Fruit fly (Drosophila melanogaster) whole organism, embryonic: ENCODE data around the gene CG14881.

Experiments used
- Abd-B ChIP-seq: fragments of 200-800 bp; sonication (Bioruptor generic); optimal IDR thresholded peaks from 2 replicates; lab custom pipeline; 2018; ENCODE audit warnings: missing biosample characterization, mild to moderate bottlenecking, missing genetic modification characterization, moderate library complexity
- B-H2 ChIP-seq: fragments of 200-800 bp; sonication (Bioruptor generic); optimal IDR thresholded peaks from 2 replicates; lab custom pipeline; 2018; ENCODE audit warnings: missing biosample characterization, mild to moderate bottlenecking, missing genetic modification characterization
- Blimp-1 ChIP-seq: fragments of 200-800 bp; sonication (Bioruptor generic); optimal IDR thresholded peaks from 3 replicates; lab custom pipeline; 2018; ENCODE audit warnings: missing biosample characterization, missing genetic modification characterization, mild to moderate bottlenecking, moderate library complexity, missing genetic modification reagents
- CG11085 ChIP-seq: fragments of 200-800 bp; sonication (Bioruptor generic); IDR thresholded peaks from 2 replicates; pipeline ENCODE4 v1.3.6; 2022; ENCODE audit warnings: missing biosample characterization, missing genetic modification characterization
- CG12236 ChIP-seq: fragments of 200-800 bp; sonication (Bioruptor generic); optimal IDR thresholded peaks from 2 replicates; lab custom pipeline; 2016; ENCODE audit warnings: missing biosample characterization, missing genetic modification characterization
- CG13424 ChIP-seq: fragments of 200-800 bp; sonication (Bioruptor generic); optimal IDR thresholded peaks from 2 replicates; lab custom pipeline; 2019; ENCODE audit warnings: missing biosample characterization, mild to moderate bottlenecking, missing genetic modification characterization, moderate library complexity
- CG13894 ChIP-seq: fragments of 200-800 bp; sonication (Bioruptor generic); optimal IDR thresholded peaks from 3 replicates; lab custom pipeline; 2018; ENCODE audit warnings: missing biosample characterization, mild to moderate bottlenecking, missing genetic modification characterization, moderate library complexity
- CG14441 ChIP-seq: fragments of 200-800 bp; sonication (Bioruptor generic); IDR thresholded peaks from 2 replicates; pipeline ENCODE4 v1.3.6; 2022; ENCODE audit warnings: missing biosample characterization, missing genetic modification characterization
- CG14860 ChIP-seq: fragments of 200-800 bp; sonication (Bioruptor generic); IDR thresholded peaks from 3 replicates; pipeline ENCODE4 v1.3.6; 2022; ENCODE audit warnings: missing biosample characterization, missing genetic modification characterization; ENCODE audit not compliant: partially characterized antibody
- CG14965 ChIP-seq: fragments of 200-800 bp; sonication (Bioruptor generic); optimal IDR thresholded peaks from 2 replicates; lab custom pipeline; 2016; ENCODE audit warnings: missing biosample characterization, missing genetic modification characterization, borderline replicate concordance
- CG15011 ChIP-seq: fragments of 200-800 bp; sonication (Bioruptor generic); optimal IDR thresholded peaks from 3 replicates; lab custom pipeline; 2018; ENCODE audit warnings: missing biosample characterization, mild to moderate bottlenecking, missing genetic modification characterization
- CG1647 ChIP-seq: fragments of 200-800 bp; sonication (Bioruptor generic); optimal IDR thresholded peaks from 3 replicates; lab custom pipeline; 2016; ENCODE audit warnings: missing biosample characterization, missing genetic modification characterization
- CG17612 ChIP-seq: fragments of 200-800 bp; sonication (Bioruptor generic); IDR thresholded peaks from 2 replicates; pipeline ENCODE4 v1.3.6; 2022; ENCODE audit warnings: missing biosample characterization, missing genetic modification characterization
- CG1832 ChIP-seq: fragments of 200-800 bp; sonication (Bioruptor generic); optimal IDR thresholded peaks from 2 replicates; lab custom pipeline; 2017; ENCODE audit warnings: missing biosample characterization, mild to moderate bottlenecking, missing genetic modification characterization, inconsistent platforms
- CG2199 ChIP-seq: fragments of 200-800 bp; sonication (Bioruptor generic); IDR thresholded peaks from 3 replicates; pipeline ENCODE4 v1.3.6; 2022; ENCODE audit warnings: missing biosample characterization, missing genetic modification characterization
- CG3847 ChIP-seq: fragments of 200-800 bp; sonication (Bioruptor generic); IDR thresholded peaks from 2 replicates; pipeline ENCODE4 v1.3.6; 2022; ENCODE audit warnings: missing biosample characterization, missing genetic modification characterization
- CG4282 ChIP-seq: fragments of 200-800 bp; sonication (Bioruptor generic); optimal IDR thresholded peaks from 2 replicates; lab custom pipeline; 2016; ENCODE audit warnings: missing biosample characterization, missing genetic modification characterization
- CG5245 ChIP-seq: fragments of 200-800 bp; sonication (Bioruptor generic); optimal IDR thresholded peaks from 3 replicates; lab custom pipeline; 2016; ENCODE audit warnings: missing biosample characterization, missing genetic modification characterization
- CG6175 ChIP-seq: fragments of 200-800 bp; sonication (Bioruptor generic); IDR thresholded peaks from 3 replicates; pipeline ENCODE4 v1.3.6; 2022; ENCODE audit warnings: missing biosample characterization, missing genetic modification characterization
- CG7839 ChIP-seq: fragments of 200-800 bp; sonication (Bioruptor generic); optimal IDR thresholded peaks from 3 replicates; lab custom pipeline; 2018; ENCODE audit warnings: missing biosample characterization, mild to moderate bottlenecking, missing genetic modification characterization, moderate library complexity
- CG8765 ChIP-seq: fragments of 200-800 bp; sonication (Bioruptor generic); IDR thresholded peaks from 2 replicates; pipeline ENCODE4 v1.3.6; 2022; ENCODE audit warnings: missing biosample characterization, missing genetic modification characterization
- D ChIP-seq, 2 experiments: fragments of 200-800 bp in 1 of 2; fragments of >200 bp in 1 of 2; sonication (Bioruptor generic) in 1 of 2; optimal IDR thresholded peaks; 2 replicates in 1 of 2; 3 replicates in 1 of 2; lab custom pipeline; 2017; ENCODE audit warnings: mild to moderate bottlenecking in 1 of 2, missing biosample characterization in 1 of 2, missing genetic modification characterization in 1 of 2, missing genetic modification reagents in 1 of 2
- Dref ChIP-seq: fragments of 200-800 bp; sonication (Bioruptor generic); IDR thresholded peaks from 2 replicates; pipeline ENCODE4 v1.3.6; 2022; ENCODE audit warnings: missing biosample characterization, missing genetic modification characterization
- GATAe ChIP-seq: fragments of 200-800 bp; sonication (Bioruptor generic); conservative IDR thresholded peaks from 2 replicates; pipeline ENCODE4 v1.3.6; 2022; ENCODE audit warnings: missing biosample characterization, missing genetic modification characterization
- H2.0 ChIP-seq: fragments of 200-800 bp; sonication (Bioruptor generic); IDR thresholded peaks from 2 replicates; pipeline ENCODE4 v1.3.6; 2022; ENCODE audit warnings: missing biosample characterization, missing genetic modification characterization
- Hmr ChIP-seq: fragments of 200-800 bp; sonication (Bioruptor generic); optimal IDR thresholded peaks from 3 replicates; lab custom pipeline; 2017; ENCODE audit warnings: mild to moderate bottlenecking, missing biosample characterization, missing genetic modification reagents, missing genetic modification characterization
- Meics ChIP-seq: fragments of 200-800 bp; sonication (Bioruptor generic); optimal IDR thresholded peaks from 2 replicates; lab custom pipeline; 2017; ENCODE audit warnings: missing biosample characterization, mild to moderate bottlenecking, missing genetic modification characterization
- Mes4 ChIP-seq: fragments of 200-800 bp; sonication (Bioruptor generic); optimal IDR thresholded peaks from 2 replicates; lab custom pipeline; 2016; ENCODE audit warnings: missing biosample characterization, missing genetic modification characterization
- Myb ChIP-seq: fragments of 200-800 bp; sonication (Bioruptor generic); optimal IDR thresholded peaks from 2 replicates; lab custom pipeline; 2016; ENCODE audit warnings: missing biosample characterization, missing genetic modification characterization
- NK7.1 ChIP-seq: fragments of 200-800 bp; sonication (Bioruptor generic); optimal IDR thresholded peaks from 3 replicates; lab custom pipeline; 2016; ENCODE audit warnings: missing biosample characterization, missing genetic modification characterization
- PHDP ChIP-seq: fragments of 200-800 bp; sonication (Bioruptor generic); optimal IDR thresholded peaks from 3 replicates; lab custom pipeline; 2018; ENCODE audit warnings: missing biosample characterization, mild to moderate bottlenecking, missing genetic modification characterization, moderate library complexity
- dan ChIP-seq: fragments of 200-800 bp; sonication (Bioruptor generic); IDR thresholded peaks from 2 replicates; pipeline ENCODE4 v1.3.6; 2022; ENCODE audit warnings: missing biosample characterization, missing genetic modification characterization
- danr ChIP-seq: fragments of 200-800 bp; sonication (Bioruptor generic); IDR thresholded peaks from 2 replicates; pipeline ENCODE4 v1.3.6; 2022; ENCODE audit warnings: missing biosample characterization, missing genetic modification characterization
- dysf ChIP-seq: fragments of 200-800 bp; sonication (Bioruptor generic); IDR thresholded peaks from 3 replicates; pipeline ENCODE4 v1.3.6; 2022; ENCODE audit warnings: missing biosample characterization, missing genetic modification characterization
- ewg ChIP-seq: fragments of 200-800 bp; sonication (Bioruptor generic); optimal IDR thresholded peaks from 3 replicates; lab custom pipeline; 2017; ENCODE audit warnings: mild to moderate bottlenecking, missing biosample characterization, missing genetic modification reagents, missing genetic modification characterization
- ftz-f1 ChIP-seq: fragments of 200-800 bp; sonication (Bioruptor generic); optimal IDR thresholded peaks from 2 replicates; lab custom pipeline; 2016; ENCODE audit warnings: missing biosample characterization, missing genetic modification characterization
- gcm2 ChIP-seq: fragments of 200-800 bp; sonication (Bioruptor generic); optimal IDR thresholded peaks from 2 replicates; lab custom pipeline; 2016; ENCODE audit warnings: missing biosample characterization, missing genetic modification characterization
- ham ChIP-seq: fragments of 200-800 bp; sonication (Bioruptor generic); IDR thresholded peaks from 2 replicates; pipeline ENCODE4 v1.3.6; 2022; ENCODE audit warnings: missing biosample characterization, missing genetic modification characterization
- odd ChIP-seq: fragments of 200-800 bp; sonication (Bioruptor generic); optimal IDR thresholded peaks from 2 replicates; lab custom pipeline; 2017; ENCODE audit warnings: missing biosample characterization, mild to moderate bottlenecking, missing genetic modification characterization
- onecut ChIP-seq: fragments of 200-800 bp; sonication (Bioruptor generic); IDR thresholded peaks from 2 replicates; pipeline ENCODE4 v1.3.6; 2022; ENCODE audit warnings: missing biosample characterization, missing genetic modification characterization
- pros ChIP-seq: fragments of 200-800 bp; sonication (Bioruptor generic); optimal IDR thresholded peaks from 3 replicates; lab custom pipeline; 2019; ENCODE audit warnings: missing biosample characterization, mild to moderate bottlenecking, missing genetic modification characterization, moderate library complexity
- ranshi ChIP-seq: fragments of 200-800 bp; sonication (Bioruptor generic); IDR thresholded peaks from 2 replicates; pipeline ENCODE4 v1.3.6; 2022; ENCODE audit warnings: missing biosample characterization, missing genetic modification characterization
- sd ChIP-seq: fragments of 200-800 bp; sonication (Bioruptor generic); optimal IDR thresholded peaks from 3 replicates; lab custom pipeline; 2018; ENCODE audit warnings: missing biosample characterization, mild to moderate bottlenecking, missing genetic modification characterization, moderate library complexity
- sens-2 ChIP-seq: fragments of 200-800 bp; sonication (Bioruptor generic); IDR thresholded peaks from 2 replicates; pipeline ENCODE4 v1.3.6; 2022; ENCODE audit warnings: missing biosample characterization, missing genetic modification characterization
- slbo ChIP-seq: fragments of 200-800 bp; sonication (Bioruptor generic); IDR thresholded peaks from 2 replicates; pipeline ENCODE4 v1.3.6; 2022; ENCODE audit warnings: missing biosample characterization, missing genetic modification characterization
- sqz ChIP-seq: fragments of 200-800 bp; sonication (Bioruptor generic); optimal IDR thresholded peaks from 3 replicates; lab custom pipeline; 2018; ENCODE audit warnings: missing biosample characterization, mild to moderate bottlenecking, missing genetic modification characterization
- trh ChIP-seq: fragments of 200-800 bp; sonication (Bioruptor generic); optimal IDR thresholded peaks from 2 replicates; lab custom pipeline; 2016; ENCODE audit warnings: missing biosample characterization, missing genetic modification characterization
- twi ChIP-seq: fragments of 200-800 bp; optimal IDR thresholded peaks from 2 replicates; lab custom pipeline; 2019; ENCODE audit warnings: missing biosample characterization, mild to moderate bottlenecking, missing genetic modification characterization, moderate library complexity
- tx ChIP-seq: fragments of 200-800 bp; sonication (Bioruptor generic); optimal IDR thresholded peaks from 2 replicates; lab custom pipeline; 2016; ENCODE audit warnings: missing biosample characterization, missing genetic modification characterization

Gene CG14881

dm6 chr3R:16449187-16449973 lies 14.7 kb downstream of the CG14881 start (continued):
- TF ChIP-seq CG13424 (tag; lab: Kevin White, UChicago) (peak; percentile 95), ftz-f1 (no peak), CG13894 (tag; lab: Kevin White, UChicago) (peak; percentile 21), CG14860 (GFP tag; lab: Robert Waterston, UW) (peak; percentile 64), Mes4 (GFP tag; lab: Kevin White, UChicago) (peak; percentile 78), PHDP (tag; lab: Kevin White, UChicago) (peak; percentile 90), H2.0 (GFP tag; lab: Robert Waterston, UW) (peak; percentile 96), CG1832 (peak; percentile 60), CG12236 (GFP tag; lab: Kevin White, UChicago) (peak; percentile 83), CG14441 (GFP tag; lab: Robert Waterston, UW) (peak; percentile 91), danr (0 out of 2 replicates have a peak, but pooled peaks have one; percentile 65), Hmr (GFP tag; lab: Kevin White, UChicago) (peak; percentile 19), twi (tag; lab: Kevin White, UChicago) (peak; percentile 93), CG6175 (GFP tag; lab: Robert Waterston, UW) (peak; percentile 68; the same call in 2 of the 3 replicates), CG15011 (GFP tag; lab: Kevin White, UChicago) (peak; percentile 71), CG5245 (GFP tag; lab: Kevin White, UChicago) (peak; percentile 96), Myb (GFP tag; lab: Kevin White, UChicago) (peak; percentile 64), CG11085 (GFP tag; lab: Robert Waterston, UW) (peak; percentile 88), Abd-B (GFP tag; lab: Kevin White, UChicago) (peak; percentile 96), GATAe (GFP tag; lab: Robert Waterston, UW) (peak; percentile 46), ham (GFP tag; lab: Robert Waterston, UW) (0 out of 2 replicates have a peak, but pooled peaks have one; percentile 43), NK7.1 (GFP tag; lab: Kevin White, UChicago) (peak; percentile 76), CG3847 (GFP tag; lab: Robert Waterston, UW) (peak; percentile 79), D (optimal IDR thresholded peaks at IDR 0.05; lab: Kevin White, UChicago) (no peak), D (GFP tag; optimal IDR thresholded peaks at IDR 0.05; lab: Kevin White, UChicago) (peak; percentile 97), onecut (peak; percentile 88), CG4282 (GFP tag; lab: Kevin White, UChicago) (peak; percentile 16), pros (GFP tag; lab: Kevin White, UChicago) (peak; percentile 96), sd (tag; lab: Kevin White, UChicago) (peak; percentile 62), ranshi (GFP tag; lab: Robert Waterston, UW) (peak; percentile 95; the same call in 1 of the 2 replicates), CG2199 (GFP tag; lab: Robert Waterston, UW) (peak; percentile 98), Dref (GFP tag; lab: Robert Waterston, UW) (no peak), dan (peak; percentile 96), gcm2 (GFP tag; lab: Kevin White, UChicago) (peak; percentile 6), dysf (GFP tag; lab: Robert Waterston, UW) (peak; percentile 92), sens-2 (peak; percentile 96), sqz (GFP tag; lab: Kevin White, UChicago) (peak; percentile 91), tx (GFP tag; lab: Kevin White, UChicago) (peak; percentile 79), trh (GFP tag; lab: Kevin White, UChicago) (peak; percentile 84), CG14965 (peak; percentile 73), Blimp-1 (GFP tag; lab: Kevin White, UChicago) (peak; percentile 96), CG17612 (GFP tag; lab: Robert Waterston, UW) (peak; percentile 84), odd (GFP tag; lab: Kevin White, UChicago) (peak; percentile 56), CG7839 (tag; lab: Kevin White, UChicago) (peak; percentile 96), B-H2 (GFP tag; lab: Kevin White, UChicago) (peak; percentile 58), Meics (peak; percentile 76), slbo (GFP tag; lab: Robert Waterston, UW) (peak; percentile 93), CG8765 (GFP tag; lab: Robert Waterston, UW) (peak; percentile 93), ewg (peak; percentile 91), CG1647 (GFP tag; lab: Kevin White, UChicago) (peak; percentile 94)
